Worm (Caenorhabditis elegans): ENCODE results near the gene R10D12.6.

- TF ChIP-seq lin-39 (tag; optimal IDR thresholded peaks at IDR 0.05) (no peak), jun-1 (tag; optimal IDR thresholded peaks at IDR 0.05) (no peak), unc-62 (GFP tag; optimal IDR thresholded peaks at IDR 0.05 in 1 of 2) (no peak), unc-62 (tag; optimal IDR thresholded peaks at IDR 0.05) (no peak), F49E8.2 (tag; optimal IDR thresholded peaks at IDR 0.05; ENCODE audit: borderline replicate concordance) (no peak), nhr-11 (tag; optimal IDR thresholded peaks at IDR 0.05) (no peak), Y75B8A.6 (GFP tag; IDR thresholded peaks at IDR 0.05) (no peak), spr-3 (GFP tag; optimal IDR thresholded peaks at IDR 0.05) (no peak), pqm-1 (tag; optimal IDR thresholded peaks at IDR 0.05) (no peak), egl-27 (tag; optimal IDR thresholded peaks at IDR 0.05) (no peak), snpc-4 (tag; optimal IDR thresholded peaks at IDR 0.05) (no peak), lin-15B (tag; optimal IDR thresholded peaks at IDR 0.05) (no peak), nhr-77 (tag; optimal IDR thresholded peaks at IDR 0.05) (no peak), R02D3.7 (tag; optimal IDR thresholded peaks at IDR 0.05) (no peak), unc-39 (tag; optimal IDR thresholded peaks at IDR 0.05) (no peak)
Measured at ce11 chrV:13918341-13918740, 30.8 kb upstream of the R10D12.6 start, which contains the start of gene str-250.
